Fruit fly (Drosophila melanogaster): Measurements from ENCODE around the gene Atg4a.

Atg4a gene

dm6 chr2L:1069475-1069874 is 11.2 kb upstream of the Atg4a start:
- TF ChIP-seq svp (GFP tag) (peak; percentile 77), CG9139 (GFP tag; optimal IDR thresholded peaks at IDR 0.05) (no peak), CG16779 (tag; optimal IDR thresholded peaks at IDR 0.05) (no peak), salr (GFP tag; optimal IDR thresholded peaks at IDR 0.05) (no peak), vri (GFP tag; optimal IDR thresholded peaks at IDR 0.05) (peak; percentile 13), lz (GFP tag; optimal IDR thresholded peaks at IDR 0.05) (peak; percentile 16), topi (GFP tag; optimal IDR thresholded peaks at IDR 0.05) (peak; percentile 12), esn (GFP tag; optimal IDR thresholded peaks at IDR 0.05) (peak; percentile 27), Eip75B (GFP tag; optimal IDR thresholded peaks at IDR 0.05) (no peak), acj6 (GFP tag; optimal IDR thresholded peaks at IDR 0.05) (no peak), Met (GFP tag; optimal IDR thresholded peaks at IDR 0.05) (peak; percentile 51), OdsH (GFP tag; optimal IDR thresholded peaks at IDR 0.05) (peak; percentile 23), Eip78C (GFP tag) (peak; percentile 44), fd59A (GFP tag; optimal IDR thresholded peaks at IDR 0.05) (no peak), Hr38 (GFP tag; optimal IDR thresholded peaks at IDR 0.05) (no peak), cyc (GFP tag; optimal IDR thresholded peaks at IDR 0.05) (no peak), CG3919 (GFP tag; optimal IDR thresholded peaks at IDR 0.05) (peak; percentile 2), Smox (GFP tag; optimal IDR thresholded peaks at IDR 0.05) (peak; percentile 33), CG6276 (GFP tag; optimal IDR thresholded peaks at IDR 0.05) (no peak), achi (GFP tag; optimal IDR thresholded peaks at IDR 0.05) (no peak), CG6163 (GFP tag; IDR thresholded peaks at IDR 0.05) (0 out of 3 replicates have a peak, but pooled peaks have one; percentile 12), dsx (GFP tag; optimal IDR thresholded peaks at IDR 0.05; ENCODE audit: poor library complexity, severe bottlenecking) (no peak), Sox102F (GFP tag; optimal IDR thresholded peaks at IDR 0.05) (peak; percentile 22)

DNA sequence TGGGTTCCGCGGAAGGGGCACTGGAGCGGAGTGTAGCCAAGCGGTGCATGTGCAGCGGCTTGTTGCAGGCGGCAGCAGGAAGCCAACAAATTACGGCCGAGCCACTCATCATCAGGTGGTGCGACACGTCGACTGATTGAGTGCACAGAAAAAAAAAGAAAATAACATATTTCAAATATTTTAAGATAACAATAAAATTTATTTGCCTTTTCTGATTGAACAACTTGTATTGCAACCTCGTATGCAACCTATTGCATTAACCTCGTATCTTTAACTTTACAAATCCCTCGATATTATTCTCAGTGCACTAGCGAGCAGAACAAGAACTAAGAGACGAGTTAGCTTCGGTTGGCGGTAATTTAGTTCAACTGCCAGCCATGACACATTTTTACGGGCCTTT is 10.4 kb upstream of the Atg4a start:
- peak; percentile 61 for TF ChIP-seq CG10631 (GFP tag; optimal IDR thresholded peaks at IDR 0.05)
- peak; percentile 84 for TF ChIP-seq CG6163 (GFP tag; IDR thresholded peaks at IDR 0.05)
- peak; percentile 64 for TF ChIP-seq CG3919 (GFP tag; optimal IDR thresholded peaks at IDR 0.05)
- peak; percentile 49 for TF ChIP-seq acj6 (GFP tag; optimal IDR thresholded peaks at IDR 0.05)
- TF ChIP-seq CG6854 (GFP tag; optimal IDR thresholded peaks at IDR 0.05), result no peak
- TF ChIP-seq Ets96B (tag; optimal IDR thresholded peaks at IDR 0.05), result peak; percentile 66
- TF ChIP-seq salr (GFP tag; optimal IDR thresholded peaks at IDR 0.05), result peak; percentile 40 to 56
- TF ChIP-seq CG4318 (GFP tag; optimal IDR thresholded peaks at IDR 0.05), result peak; percentile 51
- TF ChIP-seq CG6276 (GFP tag; optimal IDR thresholded peaks at IDR 0.05), result peak; percentile 40
- peak; percentile 62 for TF ChIP-seq lz (GFP tag; optimal IDR thresholded peaks at IDR 0.05)
- TF ChIP-seq Met (GFP tag; optimal IDR thresholded peaks at IDR 0.05), result peak; percentile 72
- peak; percentile 61 for TF ChIP-seq Eip75B (GFP tag; optimal IDR thresholded peaks at IDR 0.05)
- TF ChIP-seq eg (GFP tag; IDR thresholded peaks at IDR 0.05), result peak; percentile 71
- TF ChIP-seq CG34406 (GFP tag; optimal IDR thresholded peaks at IDR 0.05), result peak; percentile 55
- TF ChIP-seq Sox102F (GFP tag; optimal IDR thresholded peaks at IDR 0.05), result peak; percentile 61
- TF ChIP-seq CG11902 (GFP tag; optimal IDR thresholded peaks at IDR 0.05), result peak; percentile 5
- TF ChIP-seq CG16779 (tag; optimal IDR thresholded peaks at IDR 0.05), result no peak
- peak; percentile 66 for TF ChIP-seq OdsH (GFP tag; optimal IDR thresholded peaks at IDR 0.05)
- peak; percentile 51 for TF ChIP-seq Smox (GFP tag; optimal IDR thresholded peaks at IDR 0.05)
- TF ChIP-seq CG10669 (GFP tag; optimal IDR thresholded peaks at IDR 0.05), result peak; percentile 59
- peak; percentile 65 for TF ChIP-seq spab (GFP tag; optimal IDR thresholded peaks at IDR 0.05)
- peak; percentile 49 to 56 for TF ChIP-seq ss (GFP tag; optimal IDR thresholded peaks at IDR 0.05)
- no peak for TF ChIP-seq fkh (GFP tag; optimal IDR thresholded peaks at IDR 0.05)
- TF ChIP-seq CG6808 (GFP tag; optimal IDR thresholded peaks at IDR 0.05), result peak; percentile 58
- TF ChIP-seq Gug (GFP tag; IDR thresholded peaks at IDR 0.05), result peak; percentile 64
- TF ChIP-seq CG8632 (GFP tag; optimal IDR thresholded peaks at IDR 0.05), result peak; percentile 39
- peak; percentile 46 for TF ChIP-seq CG31627 (GFP tag; optimal IDR thresholded peaks at IDR 0.05)
- peak; percentile 53 for TF ChIP-seq Lpt (GFP tag; optimal IDR thresholded peaks at IDR 0.05)
- peak; percentile 72 for TF ChIP-seq svp (GFP tag)
- peak; percentile 70 for TF ChIP-seq CG32006 (GFP tag; optimal IDR thresholded peaks at IDR 0.05)
- no peak for TF ChIP-seq CG11294 (GFP tag; IDR thresholded peaks at IDR 0.05)
- TF ChIP-seq CG8319 (GFP tag; optimal IDR thresholded peaks at IDR 0.05), result peak; percentile 4
- TF ChIP-seq Hr4 (GFP tag; optimal IDR thresholded peaks at IDR 0.05), result peak; percentile 67
- peak; percentile 46 for TF ChIP-seq fd59A (GFP tag; optimal IDR thresholded peaks at IDR 0.05)
- TF ChIP-seq CG1621 (tag; optimal IDR thresholded peaks at IDR 0.05), result peak; percentile 65
- peak; percentile 56; the same call in 2 of the 3 replicates for TF ChIP-seq CG8119 (GFP tag; IDR thresholded peaks at IDR 0.05)
- TF ChIP-seq net (GFP tag; optimal IDR thresholded peaks at IDR 0.05), result peak; percentile 38
- peak; percentile 73 for TF ChIP-seq achi (GFP tag; optimal IDR thresholded peaks at IDR 0.05)
- TF ChIP-seq cyc (GFP tag; optimal IDR thresholded peaks at IDR 0.05), result peak; percentile 45
- peak; percentile 53 for TF ChIP-seq Sox14 (GFP tag; optimal IDR thresholded peaks at IDR 0.05)
- TF ChIP-seq pdm3 (GFP tag; optimal IDR thresholded peaks at IDR 0.05), result peak; percentile 55

Data from whole organism, prepupa.